Worm (Caenorhabditis elegans): ENCODE data around the gene nlp-30.

ce11 chrV:3984178-3984577 is 2.4 kb downstream of the nlp-30 start, which contains the start of gene nlp-29:
- no peak for TF ChIP-seq med-1 (GFP tag; optimal IDR thresholded peaks at IDR 0.05; ENCODE audit: insufficient read depth)
- no peak for TF ChIP-seq T22C8.4 (GFP tag; IDR thresholded peaks at IDR 0.05)
- no peak for TF ChIP-seq flt-1 (GFP tag; IDR thresholded peaks at IDR 0.05)
- TF ChIP-seq ztf-23 (GFP tag; IDR thresholded peaks at IDR 0.05): no peak
- no peak for TF ChIP-seq cog-1 (tag; optimal IDR thresholded peaks at IDR 0.05)
- no peak for TF ChIP-seq klf-2 (GFP tag; conservative IDR thresholded peaks at IDR 0.05)
- TF ChIP-seq tab-1 (GFP tag; IDR thresholded peaks at IDR 0.05): no peak
- TF ChIP-seq ztf-29 (GFP tag; IDR thresholded peaks at IDR 0.05): no peak

Data from whole organism, midembryonic.